Fruit fly (Drosophila melanogaster): Measurements from ENCODE around the gene CG9578.
A peak's percentile ranks its signal among the peaks of the same experiment; 100 is the strongest.

- TF ChIP-seq CG10267 (tag; optimal IDR thresholded peaks at IDR 0.05) (no peak), Sox100B (GFP tag; optimal IDR thresholded peaks at IDR 0.05) (no peak), sc (optimal IDR thresholded peaks at IDR 0.05) (no peak), sc (GFP tag; optimal IDR thresholded peaks at IDR 0.05) (no peak), Doc2 (GFP tag; IDR thresholded peaks at IDR 0.05) (no peak), zf30C (GFP tag; optimal IDR thresholded peaks at IDR 0.05) (no peak), Dbx (GFP tag; IDR thresholded peaks at IDR 0.05) (no peak), Max (GFP tag; optimal IDR thresholded peaks at IDR 0.05) (no peak), fd64A (GFP tag; optimal IDR thresholded peaks at IDR 0.05) (no peak), bigmax (GFP tag; optimal IDR thresholded peaks at IDR 0.05) (no peak), CG10959 (GFP tag; IDR thresholded peaks at IDR 0.05) (no peak), CG33213 (GFP tag; optimal IDR thresholded peaks at IDR 0.05) (no peak), CG3281 (GFP tag; optimal IDR thresholded peaks at IDR 0.05) (peak; percentile 12), disco-r (GFP tag; optimal IDR thresholded peaks at IDR 0.05) (no peak)
Observed at dm6 chrX:20147693-20148174, 22.3 kb upstream of the CG9578 start, which contains the start of gene aspr.
